Fruit fly (Drosophila melanogaster): ENCODE data around the gene Gyc76C.

The Gyc76C gene

DNA sequence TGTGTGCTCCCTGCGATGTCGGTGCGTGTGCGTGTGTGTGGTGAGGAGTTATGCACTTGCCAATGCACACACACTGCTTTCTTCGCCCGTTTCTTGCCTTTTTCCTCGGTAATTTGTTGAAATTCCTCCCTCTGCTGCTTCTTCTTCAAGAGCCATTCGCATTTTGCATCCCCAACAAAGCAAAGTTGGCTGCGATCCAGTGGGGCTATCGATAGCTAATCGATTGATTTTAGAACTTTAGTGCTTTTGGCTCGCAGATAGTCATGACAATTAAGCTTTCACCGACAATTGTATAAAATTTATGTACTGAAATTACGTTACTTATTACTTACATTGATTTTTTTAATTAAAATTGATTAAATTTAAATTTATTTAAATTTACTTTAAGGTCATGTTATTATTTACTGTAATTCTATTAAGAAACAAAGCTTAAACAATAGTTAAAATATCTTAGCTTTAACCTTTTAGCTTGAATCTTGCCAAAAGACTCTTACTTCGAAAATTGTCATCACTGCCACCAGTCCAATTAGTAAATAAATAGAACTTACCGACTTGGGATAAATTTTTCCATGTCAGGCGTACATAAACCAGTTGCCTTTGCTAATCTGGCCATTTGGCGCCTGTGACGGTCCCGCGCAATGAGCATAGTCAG, 40.9 kb upstream of the Gyc76C start, which contains the start of the genes trc and CG32221 (continued):
- TF ChIP-seq pum (GFP tag; optimal IDR thresholded peaks at IDR 0.05) (peak; percentile 1), her (GFP tag; optimal IDR thresholded peaks at IDR 0.05) (no peak), CG7928 (GFP tag; optimal IDR thresholded peaks at IDR 0.05) (no peak), rib (GFP tag; IDR thresholded peaks at IDR 0.05) (no peak), CG11560 (tag; IDR thresholded peaks at IDR 0.05) (peak; percentile 82; the same call in 2 of the 3 replicates), grn (GFP tag; optimal IDR thresholded peaks at IDR 0.05) (no peak), Sin3A (optimal IDR thresholded peaks at IDR 0.05) (peak; percentile 48), chinmo (GFP tag; IDR thresholded peaks at IDR 0.05; ENCODE audit: partially characterized antibody) (no peak), D (optimal IDR thresholded peaks at IDR 0.05) (no peak), D (GFP tag; optimal IDR thresholded peaks at IDR 0.05) (no peak), CG33557 (GFP tag; optimal IDR thresholded peaks at IDR 0.05) (peak; percentile 37), dmrt11E (tag; optimal IDR thresholded peaks at IDR 0.05) (peak; percentile 13), Awh (GFP tag; IDR thresholded peaks at IDR 0.05) (no peak), bigmax (GFP tag; optimal IDR thresholded peaks at IDR 0.05) (no peak), BtbVII (GFP tag; optimal IDR thresholded peaks at IDR 0.05) (no peak), fd96Cb (tag; optimal IDR thresholded peaks at IDR 0.05) (no peak), CG7987 (GFP tag; optimal IDR thresholded peaks at IDR 0.05) (peak; percentile 83), CG6854 (GFP tag; optimal IDR thresholded peaks at IDR 0.05) (no peak), CG11696 (GFP tag; IDR thresholded peaks at IDR 0.05) (no peak), crc (GFP tag; optimal IDR thresholded peaks at IDR 0.05) (no peak), nau (GFP tag; optimal IDR thresholded peaks at IDR 0.05) (no peak), CG13123 (GFP tag; optimal IDR thresholded peaks at IDR 0.05) (peak; percentile 99), Deaf1 (tag; optimal IDR thresholded peaks at IDR 0.05) (no peak), Dref (GFP tag; IDR thresholded peaks at IDR 0.05) (peak; percentile 94), caup (GFP tag; optimal IDR thresholded peaks at IDR 0.05; ENCODE audit: severe bottlenecking) (no peak), ash1 (GFP tag; optimal IDR thresholded peaks at IDR 0.05) (no peak), Mes4 (GFP tag; optimal IDR thresholded peaks at IDR 0.05) (no peak), Vsx1 (GFP tag; optimal IDR thresholded peaks at IDR 0.05) (no peak), CG3995 (GFP tag; optimal IDR thresholded peaks at IDR 0.05) (peak; percentile 54), corto (GFP tag; optimal IDR thresholded peaks at IDR 0.05) (no peak), run (tag; optimal IDR thresholded peaks at IDR 0.05) (no peak), CG17829 (tag; optimal IDR thresholded peaks at IDR 0.05) (peak; percentile 38), stc (GFP tag; IDR thresholded peaks at IDR 0.05) (0 out of 2 replicates have a peak, but pooled peaks have one; percentile 23), CG31388 (GFP tag; optimal IDR thresholded peaks at IDR 0.05) (no peak), Dp (GFP tag; optimal IDR thresholded peaks at IDR 0.05) (peak; percentile 47), tup (GFP tag; optimal IDR thresholded peaks at IDR 0.05) (no peak), ac (GFP tag; optimal IDR thresholded peaks at IDR 0.05) (no peak), Hmr (GFP tag; optimal IDR thresholded peaks at IDR 0.05) (no peak), Oli (tag; optimal IDR thresholded peaks at IDR 0.05) (peak; percentile 8), Dfd (GFP tag; optimal IDR thresholded peaks at IDR 0.05) (no peak), Stat92E (GFP tag; optimal IDR thresholded peaks at IDR 0.05) (no peak), HmgD (GFP tag; optimal IDR thresholded peaks at IDR 0.05) (no peak), CG18262 (tag; optimal IDR thresholded peaks at IDR 0.05) (no peak), ham (GFP tag; IDR thresholded peaks at IDR 0.05) (no peak), CG2199 (GFP tag; IDR thresholded peaks at IDR 0.05) (no peak), lola (GFP tag; optimal IDR thresholded peaks at IDR 0.05) (peak in 1 of 3 experiments; percentile 32), CG34422 (GFP tag; IDR thresholded peaks at IDR 0.05) (peak; percentile 80), chm (GFP tag; IDR thresholded peaks at IDR 0.05) (peak; percentile 67), Xbp1 (GFP tag; optimal IDR thresholded peaks at IDR 0.05) (peak; percentile 52), CG17568 (GFP tag; optimal IDR thresholded peaks at IDR 0.05) (no peak)
